Worm (Caenorhabditis elegans) whole organism, L4/young adult: ENCODE results near the gene scp-1.

ENCODE experiments used
- W03F9.2 ChIP-seq: fragments of 150-350 bp; optimal IDR thresholded peaks from 2 replicates; lab custom pipeline; 2014; ENCODE audit warnings: missing biosample characterization, missing genetic modification characterization
- dao-5 ChIP-seq: sonication (generic microtip); optimal IDR thresholded peaks from 2 replicates; lab custom pipeline; 2016; ENCODE audit warnings: missing genotype, missing genetic modification characterization, moderate library complexity, missing compliant biosample characterization
- him-1 ChIP-seq: sonication (generic microtip); optimal IDR thresholded peaks from 2 replicates; lab custom pipeline; 2016; ENCODE audit warnings: missing genotype, missing genetic modification reagents, missing genetic modification characterization, missing compliant biosample characterization

ce11 chrII:9385241-9385640 lies 51.4 kb downstream of the scp-1 start, which contains the start of gene C06C3.7:
- TF ChIP-seq dao-5 (tag; lab: Kevin White, UChicago) (no peak), him-1 (no peak), W03F9.2 (tag; lab: Kevin White, UChicago) (no peak)
